Worm (Caenorhabditis elegans) whole organism, midembryonic: Measurements from ENCODE around the gene C06E2.2.

Experiments
- T22C8.4 ChIP-seq: fragments of 200-800 bp; sonication (Bioruptor generic); IDR thresholded peaks from 2 replicates; pipeline ENCODE4 v1.3.6; 2022; ENCODE audit warnings: missing genetic modification characterization, missing compliant biosample characterization
- cog-1 ChIP-seq: sonication (generic microtip); optimal IDR thresholded peaks from 2 replicates; lab custom pipeline; 2016; ENCODE audit warnings: missing genetic modification characterization, missing compliant biosample characterization
- flt-1 ChIP-seq: fragments of 200-800 bp; sonication (Bioruptor generic); IDR thresholded peaks from 2 replicates; pipeline ENCODE4 v1.3.6; 2022; ENCODE audit warnings: missing genetic modification characterization, missing compliant biosample characterization
- klf-2 ChIP-seq: fragments of 200-800 bp; sonication (Bioruptor generic); conservative IDR thresholded peaks from 2 replicates; pipeline ENCODE4 v1.3.6; 2022; ENCODE audit warnings: missing genetic modification reagents, missing genetic modification characterization, missing compliant biosample characterization
- med-1 ChIP-seq: sonication (generic microtip); optimal IDR thresholded peaks from 2 replicates; lab custom pipeline; 2017; ENCODE audit warnings: missing genetic modification characterization, mild to moderate bottlenecking, missing compliant biosample characterization, antibody characterized with exemption, missing genetic modification reagents; ENCODE audit not compliant: insufficient read depth
- ref-1 ChIP-seq: fragments of 200-800 bp; sonication (Bioruptor generic); conservative IDR thresholded peaks from 2 replicates; pipeline ENCODE4 v1.3.6; 2022; ENCODE audit warnings: missing genetic modification reagents, missing genetic modification characterization, missing compliant biosample characterization
- tab-1 ChIP-seq: fragments of 200-800 bp; sonication (Bioruptor generic); IDR thresholded peaks from 2 replicates; pipeline ENCODE4 v1.3.6; 2022; ENCODE audit warnings: missing genetic modification characterization, missing compliant biosample characterization
- ztf-23 ChIP-seq: fragments of 200-800 bp; sonication (Bioruptor generic); IDR thresholded peaks from 2 replicates; pipeline ENCODE4 v1.3.6; 2022; ENCODE audit warnings: missing genetic modification reagents, missing genetic modification characterization, missing compliant biosample characterization
- ztf-29 ChIP-seq: fragments of 200-800 bp; sonication (Bioruptor generic); IDR thresholded peaks from 2 replicates; pipeline ENCODE4 v1.3.6; 2022; ENCODE audit warnings: missing genetic modification reagents, missing genetic modification characterization, missing compliant biosample characterization

Gene C06E2.2

ce11 chrX:8879349-8879748 lies at the start of gene C06E2.2:
C06E2.2 (plus strand) TSS chrX:8879649.
- no peak for TF ChIP-seq T22C8.4
- no peak for TF ChIP-seq ztf-23
- TF ChIP-seq tab-1, result no peak
- no peak for TF ChIP-seq flt-1 (GFP tag; lab: Robert Waterston, UW)
- TF ChIP-seq cog-1 (tag; lab: Kevin White, UChicago), result no peak
- TF ChIP-seq klf-2 (GFP tag; lab: Robert Waterston, UW), result no peak
- no peak for TF ChIP-seq ztf-29 (GFP tag; lab: Robert Waterston, UW)
- no peak for TF ChIP-seq med-1 (GFP tag; lab: Kevin White, UChicago)
- TF ChIP-seq ref-1 (GFP tag; lab: Robert Waterston, UW), result no peak

ce11 chrX:8831162-8831561 lies 48.3 kb upstream of the C06E2.2 start, which contains the start of gene C28G1.6:
C28G1.6 (minus strand) TSS chrX:8831262.
- no peak for TF ChIP-seq klf-2 (GFP tag; lab: Robert Waterston, UW)
- TF ChIP-seq ztf-23, result no peak
- TF ChIP-seq ref-1 (GFP tag; lab: Robert Waterston, UW), result no peak
- TF ChIP-seq flt-1 (GFP tag; lab: Robert Waterston, UW), result no peak
- no peak for TF ChIP-seq T22C8.4
- no peak for TF ChIP-seq cog-1 (tag; lab: Kevin White, UChicago)
- TF ChIP-seq tab-1, result no peak
- TF ChIP-seq ztf-29 (GFP tag; lab: Robert Waterston, UW), result no peak
- TF ChIP-seq med-1 (GFP tag; lab: Kevin White, UChicago), result no peak

- no peak for TF ChIP-seq flt-1 (GFP tag; lab: Robert Waterston, UW)
- TF ChIP-seq tab-1, result no peak
- no peak for TF ChIP-seq T22C8.4
- no peak for TF ChIP-seq cog-1 (tag; lab: Kevin White, UChicago)
- TF ChIP-seq ztf-23, result no peak
- TF ChIP-seq ztf-29 (GFP tag; lab: Robert Waterston, UW), result no peak
- TF ChIP-seq med-1 (GFP tag; lab: Kevin White, UChicago), result no peak
- TF ChIP-seq ref-1 (GFP tag; lab: Robert Waterston, UW), result no peak
Observed at ce11 chrX:8835405-8835804, 44.0 kb upstream of the C06E2.2 start, which contains the start of gene sec-15. sec-15 (minus strand) TSS chrX:8835715.

ce11 chrX:8835887-8836348 lies 43.5 kb upstream of the C06E2.2 start, which contains the start of gene C28G1.2:
C28G1.2 (plus strand) TSS chrX:8836016.
- TF ChIP-seq ztf-29 (GFP tag; lab: Robert Waterston, UW) (peak; percentile 97), T22C8.4 (peak; percentile 97), med-1 (GFP tag; lab: Kevin White, UChicago) (peak; percentile 86), cog-1 (tag; lab: Kevin White, UChicago) (peak; percentile 93), ref-1 (GFP tag; lab: Robert Waterston, UW) (peak; percentile 96), klf-2 (GFP tag; lab: Robert Waterston, UW) (peak; percentile 95), flt-1 (GFP tag; lab: Robert Waterston, UW) (peak; percentile 99), tab-1 (peak; percentile 98), ztf-23 (peak; percentile 98)

- TF ChIP-seq T22C8.4 (no peak), ztf-29 (GFP tag; lab: Robert Waterston, UW) (no peak), flt-1 (GFP tag; lab: Robert Waterston, UW) (no peak), ztf-23 (no peak), tab-1 (no peak), cog-1 (tag; lab: Kevin White, UChicago) (no peak), klf-2 (GFP tag; lab: Robert Waterston, UW) (no peak), med-1 (GFP tag; lab: Kevin White, UChicago) (no peak)
Observed at ce11 chrX:8838176-8838575, 41.3 kb upstream of the C06E2.2 start.

ce11 chrX:8843988-8844387 lies 35.5 kb upstream of the C06E2.2 start, which contains the start of gene ubc-23:
ubc-23 (plus strand) TSS chrX:8844288.
- TF ChIP-seq cog-1 (tag; lab: Kevin White, UChicago) (no peak), ztf-29 (GFP tag; lab: Robert Waterston, UW) (no peak), med-1 (GFP tag; lab: Kevin White, UChicago) (no peak), klf-2 (GFP tag; lab: Robert Waterston, UW) (no peak), ref-1 (GFP tag; lab: Robert Waterston, UW) (no peak), T22C8.4 (no peak), ztf-23 (no peak)

- peak; percentile 61; the same call in 1 of the 2 replicates for TF ChIP-seq klf-2 (GFP tag; lab: Robert Waterston, UW)
- TF ChIP-seq cog-1 (tag; lab: Kevin White, UChicago), result no peak
- TF ChIP-seq tab-1, result no peak
- TF ChIP-seq flt-1 (GFP tag; lab: Robert Waterston, UW), result no peak
- no peak for TF ChIP-seq T22C8.4
Observed at ce11 chrX:8846447-8847237, 32.8 kb upstream of the C06E2.2 start, which contains the start of gene C28G1.10. C28G1.10 (plus strand) TSS chrX:8847122.

ce11 chrX:8853524-8853923 lies 25.9 kb upstream of the C06E2.2 start, which contains the start of gene sprp-4:
sprp-4 (minus strand) TSS chrX:8853624.
- TF ChIP-seq ztf-23 (no peak), klf-2 (GFP tag; lab: Robert Waterston, UW) (no peak), ref-1 (GFP tag; lab: Robert Waterston, UW) (no peak), tab-1 (no peak)

ce11 chrX:8854409-8854808 lies 25.0 kb upstream of the C06E2.2 start:
- TF ChIP-seq cog-1 (tag; lab: Kevin White, UChicago) (no peak), tab-1 (no peak), med-1 (GFP tag; lab: Kevin White, UChicago) (no peak), klf-2 (GFP tag; lab: Robert Waterston, UW) (no peak), ztf-29 (GFP tag; lab: Robert Waterston, UW) (no peak), ztf-23 (no peak), T22C8.4 (no peak)
